Worm (Caenorhabditis elegans) whole organism, early embryonic: ENCODE measurements around the gene T16A1.5.

Source experiments
- F13C5.2 ChIP-seq: sonication (generic microtip); optimal IDR thresholded peaks from 2 replicates; lab custom pipeline; 2017; ENCODE audit warnings: mild to moderate bottlenecking, missing genetic modification characterization, inconsistent platforms, missing compliant biosample characterization
- ama-1 ChIP-seq: fragments of 150-350 bp; optimal IDR thresholded peaks from 2 replicates; lab custom pipeline; 2014
- ceh-36 ChIP-seq: sonication (generic microtip); optimal IDR thresholded peaks from 2 replicates; lab custom pipeline; 2016; ENCODE audit warnings: missing genetic modification characterization, inconsistent platforms, missing compliant biosample characterization
- hmbx-1 ChIP-seq: sonication (generic microtip); optimal IDR thresholded peaks from 2 replicates; lab custom pipeline; 2016; ENCODE audit warnings: mild to moderate bottlenecking, missing genetic modification characterization, missing compliant biosample characterization
- hmg-4 ChIP-seq: fragments of 200-800 bp; sonication (Bioruptor generic); optimal IDR thresholded peaks from 2 replicates; lab custom pipeline; 2018; ENCODE audit warnings: mild to moderate bottlenecking, missing genetic modification characterization, missing compliant biosample characterization
- scrt-1 ChIP-seq: fragments of 200-800 bp; sonication (Bioruptor generic); IDR thresholded peaks from 2 replicates; pipeline ENCODE4 v1.3.6; 2022; ENCODE audit warnings: missing genetic modification characterization, missing compliant biosample characterization

DNA sequence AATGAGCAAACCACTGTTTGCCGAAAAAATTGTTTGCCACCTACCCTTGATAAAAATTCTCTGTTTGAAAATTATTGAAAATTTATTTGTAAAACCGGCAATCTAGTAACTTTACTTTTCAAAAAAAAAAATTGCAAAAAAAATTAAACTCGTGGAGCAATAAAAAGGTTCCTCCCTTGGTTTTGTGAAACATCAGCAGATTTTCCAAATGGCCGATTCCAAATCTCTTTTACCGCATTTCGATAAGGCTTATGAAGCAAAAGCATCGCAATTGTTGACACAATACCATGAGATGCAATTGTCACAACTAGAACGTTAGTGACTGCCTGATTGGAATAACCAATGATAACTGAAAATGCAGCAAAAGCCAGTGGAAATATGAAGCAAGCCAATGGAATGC, 30.9 kb upstream of the T16A1.5 start:
- TF ChIP-seq hmg-4 (GFP tag; lab: Kevin White, UChicago), result no peak
- no peak for TF ChIP-seq F13C5.2 (tag; lab: Kevin White, UChicago)
- no peak for TF ChIP-seq ceh-36 (tag; lab: Kevin White, UChicago)
- TF ChIP-seq ama-1 (lab: Kevin White, UChicago), result no peak
- TF ChIP-seq hmbx-1 (tag; lab: Kevin White, UChicago), result no peak
- no peak for TF ChIP-seq scrt-1 (GFP tag; lab: Robert Waterston, UW)
